Worm (Caenorhabditis elegans): ENCODE results near the gene gpch-1.

DNA sequence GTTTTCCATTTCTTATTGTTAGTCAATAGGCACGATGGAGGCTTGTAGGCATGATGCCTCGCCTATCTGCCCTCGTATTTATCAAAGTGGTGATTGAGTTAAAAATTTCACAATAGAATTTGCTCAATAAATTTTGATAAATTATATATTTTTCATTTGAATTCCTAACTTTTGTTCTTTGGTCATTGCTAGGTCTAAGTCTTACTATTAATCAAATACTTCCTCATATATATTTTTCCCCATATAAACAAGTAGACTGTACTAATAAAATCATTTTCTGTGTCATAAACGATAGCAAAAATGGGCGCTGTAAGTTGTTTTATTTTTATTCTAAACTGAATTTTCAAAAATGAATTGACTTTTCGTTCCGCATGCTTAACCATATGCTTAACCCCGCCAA, 23.9 kb upstream of the gpch-1 start, which contains the start of gene pals-28:
- TF ChIP-seq unc-62 (GFP tag; optimal IDR thresholded peaks at IDR 0.05) (no peak), skn-1 (tag; optimal IDR thresholded peaks at IDR 0.05) (no peak), fkh-8 (tag; optimal IDR thresholded peaks at IDR 0.05) (no peak), nhr-12 (tag; optimal IDR thresholded peaks at IDR 0.05) (no peak), lin-14 (GFP tag; optimal IDR thresholded peaks at IDR 0.05) (no peak), zag-1 (tag; optimal IDR thresholded peaks at IDR 0.05) (no peak), lin-35 (GFP tag; optimal IDR thresholded peaks at IDR 0.05) (no peak), mdl-1 (tag; optimal IDR thresholded peaks at IDR 0.05) (no peak)

Data from whole organism, L1 larva.